Worm (Caenorhabditis elegans) whole organism, L4 larva: ENCODE data around the gene srbc-82.

Experiments used
- D1046.2 ChIP-seq: fragments of 200-800 bp; sonication (Bioruptor generic); IDR thresholded peaks from 2 replicates; pipeline ENCODE4 v1.3.6; 2022; ENCODE audit warnings: missing genetic modification characterization, missing compliant biosample characterization
- F10B5.3 ChIP-seq: sonication (generic microtip); optimal IDR thresholded peaks from 2 replicates; lab custom pipeline; 2016; ENCODE audit warnings: mild to moderate bottlenecking, missing genetic modification characterization, missing compliant biosample characterization
- F26F4.8 ChIP-seq: fragments of 200-800 bp; sonication (Bioruptor generic); conservative IDR thresholded peaks from 2 replicates; pipeline ENCODE4 v1.3.6; 2022; ENCODE audit warnings: missing genetic modification characterization, missing compliant biosample characterization
- F37D6.2 ChIP-seq: sonication (generic microtip); optimal IDR thresholded peaks from 2 replicates; lab custom pipeline; 2016; ENCODE audit warnings: mild to moderate bottlenecking, missing genetic modification characterization, missing compliant biosample characterization
- F49E8.2 ChIP-seq: sonication (generic microtip); optimal IDR thresholded peaks from 2 replicates; lab custom pipeline; 2016; ENCODE audit warnings: missing compliant biosample characterization, mild to moderate bottlenecking, missing genetic modification characterization, borderline replicate concordance
- R02D3.7 ChIP-seq: fragments of 150-350 bp; sonication (generic microtip); optimal IDR thresholded peaks from 3 replicates; lab custom pipeline; 2014; ENCODE audit warnings: missing biosample characterization, missing genetic modification characterization
- T26A8.4 ChIP-seq: fragments of 200-800 bp; sonication (Bioruptor generic); IDR thresholded peaks from 2 replicates; pipeline ENCODE4 v1.3.6; 2022; ENCODE audit warnings: missing genetic modification characterization, missing compliant biosample characterization
- Y75B8A.6 ChIP-seq: fragments of 200-800 bp; sonication (Bioruptor generic); IDR thresholded peaks from 2 replicates; pipeline ENCODE4 v1.3.6; 2022; ENCODE audit warnings: missing genetic modification reagents, missing genetic modification characterization, missing compliant biosample characterization
- ZK337.2 ChIP-seq: fragments of 200-800 bp; sonication (Bioruptor generic); IDR thresholded peaks from 2 replicates; pipeline ENCODE4 v1.3.6; 2022; ENCODE audit warnings: missing genetic modification reagents, missing genetic modification characterization, missing compliant biosample characterization
- ZK546.5 ChIP-seq, 2 experiments: sonication (generic microtip); optimal IDR thresholded peaks; 2 replicates each; lab custom pipeline; 2017; ENCODE audit warnings: missing biosample characterization in 2 of 2, missing genetic modification characterization in 2 of 2
- aha-1 ChIP-seq: fragments of 150-350 bp; peaks from one replicate; lab custom pipeline; 2014; ENCODE audit warnings: missing biosample characterization, missing genetic modification characterization
- aly-2 ChIP-seq: sonication (generic microtip); optimal IDR thresholded peaks from 2 replicates; lab custom pipeline; 2018; ENCODE audit warnings: missing biosample characterization, missing genetic modification characterization
- attf-4 ChIP-seq: sonication (generic microtip); optimal IDR thresholded peaks from 3 replicates; lab custom pipeline; 2017; ENCODE audit warnings: missing biosample characterization, missing genetic modification characterization
- ceh-28 ChIP-seq: fragments of 150-350 bp; optimal IDR thresholded peaks from 2 replicates; lab custom pipeline; 2014; ENCODE audit warnings: missing biosample characterization, missing genetic modification reagents, missing genetic modification characterization
- ceh-44 ChIP-seq: fragments of 200-800 bp; sonication (Bioruptor generic); IDR thresholded peaks from 2 replicates; pipeline ENCODE4 v1.3.6; 2022; ENCODE audit warnings: missing genetic modification reagents, missing genetic modification characterization, missing compliant biosample characterization
- ceh-62 ChIP-seq: sonication (generic microtip); optimal IDR thresholded peaks from 2 replicates; lab custom pipeline; 2017; ENCODE audit warnings: missing biosample characterization, missing genetic modification characterization
- ceh-82 ChIP-seq: sonication (generic microtip); optimal IDR thresholded peaks from 2 replicates; lab custom pipeline; 2017; ENCODE audit warnings: missing biosample characterization, missing genetic modification characterization
- ctbp-1 ChIP-seq: fragments of 200-800 bp; sonication (Bioruptor generic); IDR thresholded peaks from 2 replicates; pipeline ENCODE4 v1.3.6; 2022; ENCODE audit warnings: missing genetic modification reagents, missing genetic modification characterization, missing compliant biosample characterization
- daf-12 ChIP-seq: fragments of 150-350 bp; optimal IDR thresholded peaks from 2 replicates; lab custom pipeline; 2014; ENCODE audit warnings: missing biosample characterization, missing genetic modification reagents, missing genetic modification characterization
- daf-16 ChIP-seq, 3 experiments: sonication (generic microtip); optimal IDR thresholded peaks; 2 replicates each; lab custom pipeline; 2016 to 2017; ENCODE audit warnings: missing genetic modification characterization in 3 of 3, missing genetic modification reagents in 3 of 3, mild to moderate bottlenecking in 2 of 3, missing compliant biosample characterization in 2 of 3, missing biosample characterization in 1 of 3, moderate library complexity in 1 of 3
- daf-19 ChIP-seq: fragments of 200-800 bp; sonication (Bioruptor generic); conservative IDR thresholded peaks from 2 replicates; pipeline ENCODE4 v1.3.6; 2022; ENCODE audit warnings: missing genetic modification characterization, missing compliant biosample characterization
- dmd-6 ChIP-seq: fragments of 200-800 bp; sonication (Bioruptor generic); IDR thresholded peaks from 2 replicates; pipeline ENCODE4 v1.3.6; 2022; ENCODE audit warnings: missing genetic modification reagents, missing genetic modification characterization, missing compliant biosample characterization
- dve-1 ChIP-seq: sonication (generic microtip); optimal IDR thresholded peaks from 2 replicates; lab custom pipeline; 2017; ENCODE audit warnings: antibody characterized with exemption, mild to moderate bottlenecking, missing genetic modification characterization, missing compliant biosample characterization; ENCODE audit not compliant: insufficient read depth
- egl-27 ChIP-seq: sonication (generic microtip); optimal IDR thresholded peaks from 3 replicates; lab custom pipeline; 2017; ENCODE audit warnings: missing biosample characterization, missing genetic modification reagents, missing genetic modification characterization
- egl-43 ChIP-seq: fragments of 200-800 bp; sonication (Bioruptor generic); IDR thresholded peaks from 2 replicates; pipeline ENCODE4 v1.3.6; 2022; ENCODE audit warnings: missing genetic modification reagents, missing genetic modification characterization, missing compliant biosample characterization
- fkh-10 ChIP-seq: fragments of 150-350 bp; optimal IDR thresholded peaks from 2 replicates; lab custom pipeline; 2014; ENCODE audit warnings: missing biosample characterization, missing genetic modification reagents, missing genetic modification characterization
- hmg-1.1 ChIP-seq: fragments of 200-800 bp; sonication (Bioruptor generic); IDR thresholded peaks from 2 replicates; pipeline ENCODE4 v1.3.6; 2022; ENCODE audit warnings: missing genetic modification reagents, missing genetic modification characterization, missing compliant biosample characterization
- lim-7 ChIP-seq: fragments of 200-800 bp; sonication (Bioruptor generic); IDR thresholded peaks from 2 replicates; pipeline ENCODE4 v1.3.6; 2022; ENCODE audit warnings: missing genetic modification characterization, missing compliant biosample characterization
- lin-1 ChIP-seq: fragments of 200-800 bp; sonication (Bioruptor generic); IDR thresholded peaks from 2 replicates; pipeline ENCODE4 v1.3.6; 2022; ENCODE audit warnings: missing genetic modification reagents, missing genetic modification characterization, missing compliant biosample characterization
- lin-15B ChIP-seq: fragments of 150-350 bp; sonication (generic microtip); optimal IDR thresholded peaks from 3 replicates; lab custom pipeline; 2014; ENCODE audit warnings: missing biosample characterization, missing genetic modification characterization
- lin-29 ChIP-seq: fragments of 200-800 bp; sonication (Bioruptor generic); IDR thresholded peaks from 2 replicates; pipeline ENCODE4 v1.3.6; 2022; ENCODE audit warnings: missing genetic modification reagents, missing genetic modification characterization, missing compliant biosample characterization
- lsy-2 ChIP-seq, 2 experiments: fragments of 150-350 bp in 1 of 2; sonication (generic microtip) in 1 of 2; optimal IDR thresholded peaks; 2 replicates each; lab custom pipeline; 2014 to 2017; ENCODE audit warnings: missing biosample characterization in 2 of 2, missing genetic modification characterization in 2 of 2
- madf-5 ChIP-seq, 2 experiments: fragments of 200-800 bp; sonication (Bioruptor generic); IDR thresholded peaks; 2 replicates each; pipeline ENCODE4 v1.3.6; 2022; ENCODE audit warnings: missing compliant biosample characterization in 2 of 2, missing genetic modification characterization in 2 of 2
- mdl-1 ChIP-seq, 2 experiments: fragments of 150-350 bp in 1 of 2; sonication (generic microtip) in 1 of 2; optimal IDR thresholded peaks; 2 replicates each; lab custom pipeline; 2014 to 2017; ENCODE audit warnings: missing biosample characterization in 2 of 2, missing genetic modification characterization in 2 of 2
- mdt-29 ChIP-seq: fragments of 200-800 bp; sonication (Bioruptor generic); IDR thresholded peaks from 2 replicates; pipeline ENCODE4 v1.3.6; 2022; ENCODE audit warnings: missing genetic modification reagents, missing genetic modification characterization, missing compliant biosample characterization
- mxl-3 ChIP-seq: fragments of 200-800 bp; sonication (Bioruptor generic); optimal IDR thresholded peaks from 2 replicates; lab custom pipeline; 2018; ENCODE audit warnings: mild to moderate bottlenecking, missing genetic modification characterization, missing compliant biosample characterization
- nhr-10 ChIP-seq: fragments of 150-350 bp; optimal IDR thresholded peaks from 2 replicates; lab custom pipeline; 2014; ENCODE audit warnings: missing biosample characterization, missing genetic modification characterization
- nhr-102 ChIP-seq: sonication (generic microtip); optimal IDR thresholded peaks from 2 replicates; lab custom pipeline; 2016; ENCODE audit warnings: mild to moderate bottlenecking, missing genetic modification characterization, moderate library complexity, missing compliant biosample characterization
- nhr-11 ChIP-seq: fragments of 150-350 bp; optimal IDR thresholded peaks from 2 replicates; lab custom pipeline; 2014; ENCODE audit warnings: missing biosample characterization, missing genetic modification characterization
- nhr-25 ChIP-seq: sonication (generic microtip); optimal IDR thresholded peaks from 2 replicates; lab custom pipeline; 2017; ENCODE audit warnings: missing genetic modification characterization, mild to moderate bottlenecking, missing compliant biosample characterization, antibody characterized with exemption, moderate library complexity, borderline replicate concordance; ENCODE audit not compliant: insufficient read depth
- nhr-28 ChIP-seq: fragments of 150-350 bp; optimal IDR thresholded peaks from 2 replicates; lab custom pipeline; 2014; ENCODE audit warnings: missing biosample characterization, missing genetic modification characterization
- nhr-41 ChIP-seq: fragments of 200-800 bp; sonication (Bioruptor generic); IDR thresholded peaks from 2 replicates; pipeline ENCODE4 v1.3.6; 2022; ENCODE audit warnings: missing genetic modification reagents, missing genetic modification characterization, missing compliant biosample characterization
- nhr-6 ChIP-seq: fragments of 150-350 bp; optimal IDR thresholded peaks from 2 replicates; lab custom pipeline; 2014; ENCODE audit warnings: missing biosample characterization, missing genetic modification characterization
- nhr-76 ChIP-seq: fragments of 150-350 bp; optimal IDR thresholded peaks from 2 replicates; lab custom pipeline; 2014; ENCODE audit warnings: missing biosample characterization, missing genetic modification characterization
- nhr-77 ChIP-seq: fragments of 150-350 bp; optimal IDR thresholded peaks from 2 replicates; lab custom pipeline; 2014; ENCODE audit warnings: missing biosample characterization, missing genetic modification characterization
- pqm-1 ChIP-seq: sonication (generic microtip); optimal IDR thresholded peaks from 2 replicates; lab custom pipeline; 2017; ENCODE audit warnings: missing biosample characterization, missing genetic modification characterization
- skn-1 ChIP-seq: fragments of 150-350 bp; optimal IDR thresholded peaks from 2 replicates; lab custom pipeline; 2014; ENCODE audit warnings: missing biosample characterization, missing genetic modification characterization
- snpc-4 ChIP-seq: fragments of 150-350 bp; optimal IDR thresholded peaks from 2 replicates; lab custom pipeline; 2014; ENCODE audit warnings: missing biosample characterization, missing genetic modification characterization
- spr-3 ChIP-seq: fragments of 200-800 bp; sonication (Bioruptor generic); optimal IDR thresholded peaks from 2 replicates; lab custom pipeline; 2018; ENCODE audit warnings: mild to moderate bottlenecking, missing genetic modification characterization, missing compliant biosample characterization
- zfp-2 ChIP-seq: sonication (generic microtip); optimal IDR thresholded peaks from 2 replicates; lab custom pipeline; 2016; ENCODE audit warnings: mild to moderate bottlenecking, missing genetic modification characterization, missing compliant biosample characterization
- zfp-3 ChIP-seq: fragments of 200-800 bp; sonication (Bioruptor generic); conservative IDR thresholded peaks from 2 replicates; pipeline ENCODE4 v1.3.6; 2022; ENCODE audit warnings: missing genetic modification reagents, missing genetic modification characterization, missing compliant biosample characterization
- zip-11 ChIP-seq: fragments of 200-800 bp; sonication (Bioruptor generic); IDR thresholded peaks from 2 replicates; pipeline ENCODE4 v1.3.6; 2022; ENCODE audit warnings: missing genetic modification characterization, missing compliant biosample characterization

The srbc-82 gene

ce11 chrV:16350775-16351378, 50.5 kb downstream of the srbc-82 start (continued):
- TF ChIP-seq T26A8.4 (0 out of 2 replicates have a peak, but pooled peaks have one; percentile 13), attf-4 (tag; lab: Kevin White, UChicago) (no peak), ceh-44 (GFP tag; lab: Robert Waterston, UW) (no peak), lim-7 (GFP tag; lab: Robert Waterston, UW) (no peak), lsy-2 (tag; optimal IDR thresholded peaks at IDR 0.05; lab: Kevin White, UChicago) (peak in 1 of 2 experiments; percentile 35), nhr-10 (tag; lab: Kevin White, UChicago) (no peak), nhr-25 (tag; lab: Kevin White, UChicago) (no peak), hmg-1.1 (GFP tag; lab: Robert Waterston, UW) (peak; percentile 77), zip-11 (GFP tag; lab: Robert Waterston, UW) (no peak), mxl-3 (GFP tag; lab: Kevin White, UChicago) (peak; percentile 84), spr-3 (GFP tag; lab: Kevin White, UChicago) (no peak), nhr-6 (tag; lab: Kevin White, UChicago) (no peak), ceh-28 (tag; lab: Kevin White, UChicago) (no peak), nhr-76 (tag; lab: Kevin White, UChicago) (no peak), ZK546.5 (tag; optimal IDR thresholded peaks at IDR 0.05; lab: Kevin White, UChicago) (no peak), snpc-4 (tag; lab: Kevin White, UChicago) (no peak), mdt-29 (GFP tag; lab: Robert Waterston, UW) (no peak), Y75B8A.6 (no peak), nhr-77 (tag; lab: Kevin White, UChicago) (peak; percentile 23), F37D6.2 (tag; lab: Kevin White, UChicago) (no peak), nhr-11 (tag; lab: Kevin White, UChicago) (peak; percentile 64), daf-16 (GFP tag; optimal IDR thresholded peaks at IDR 0.05; lab: Kevin White, UChicago) (peak in 1 of 2 experiments; percentile 45), daf-16 (tag; optimal IDR thresholded peaks at IDR 0.05; lab: Kevin White, UChicago) (peak; percentile 87), nhr-102 (tag; lab: Kevin White, UChicago) (peak; percentile 5), lin-1 (GFP tag; lab: Robert Waterston, UW) (no peak), ctbp-1 (no peak), R02D3.7 (tag; lab: Kevin White, UChicago) (no peak), dmd-6 (peak; percentile 78), dve-1 (peak; percentile 62), zfp-2 (tag; lab: Kevin White, UChicago) (no peak), ceh-82 (tag; lab: Kevin White, UChicago) (no peak), pqm-1 (tag; lab: Kevin White, UChicago) (peak; percentile 42), zfp-3 (GFP tag; lab: Robert Waterston, UW) (no peak), mdl-1 (tag; optimal IDR thresholded peaks at IDR 0.05; lab: Kevin White, UChicago) (peak; percentile 9 to 75), ZK337.2 (GFP tag; lab: Robert Waterston, UW) (no peak), lin-29 (GFP tag; lab: Robert Waterston, UW) (no peak), F49E8.2 (no peak), aly-2 (tag; lab: Kevin White, UChicago) (no peak), skn-1 (no peak), fkh-10 (GFP tag; lab: Kevin White, UChicago) (peak; percentile 62), lin-15B (tag; lab: Kevin White, UChicago) (no peak), egl-43 (GFP tag; lab: Robert Waterston, UW) (no peak), F10B5.3 (tag; lab: Kevin White, UChicago) (no peak), D1046.2 (GFP tag; lab: Robert Waterston, UW) (no peak), aha-1 (peak; percentile 95), F26F4.8 (GFP tag; lab: Robert Waterston, UW) (no peak), egl-27 (no peak), daf-12 (no peak), madf-5 (GFP tag; IDR thresholded peaks at IDR 0.05; lab: Robert Waterston, UW) (no peak), daf-19 (no peak), ceh-62 (tag; lab: Kevin White, UChicago) (no peak), nhr-28 (tag; lab: Kevin White, UChicago) (peak; percentile 72), nhr-41 (GFP tag; lab: Robert Waterston, UW) (no peak)
